Fruit fly (Drosophila melanogaster) whole organism, embryonic: Measurements from ENCODE around the gene CG1840.

Experiments used
- Atf-2 ChIP-seq: fragments of 200-800 bp; sonication (Bioruptor generic); optimal IDR thresholded peaks from 2 replicates; lab custom pipeline; 2016; ENCODE audit warnings: missing biosample characterization, missing genetic modification characterization
- CG10209 ChIP-seq: fragments of 200-800 bp; sonication (Bioruptor generic); optimal IDR thresholded peaks from 3 replicates; lab custom pipeline; 2017; ENCODE audit warnings: missing biosample characterization, mild to moderate bottlenecking, missing genetic modification characterization, missing genetic modification reagents
- CG10267 ChIP-seq: fragments of 200-800 bp; sonication (Bioruptor generic); optimal IDR thresholded peaks from 2 replicates; lab custom pipeline; 2018; ENCODE audit warnings: missing biosample characterization, mild to moderate bottlenecking, missing genetic modification characterization, moderate library complexity
- CG10543 ChIP-seq: fragments of 200-800 bp; sonication (Bioruptor generic); optimal IDR thresholded peaks from 3 replicates; lab custom pipeline; 2017; ENCODE audit warnings: missing biosample characterization, mild to moderate bottlenecking, missing genetic modification characterization, moderate library complexity
- CG12391 ChIP-seq: fragments of 200-800 bp; sonication (Bioruptor generic); optimal IDR thresholded peaks from 3 replicates; lab custom pipeline; 2018; ENCODE audit warnings: missing biosample characterization, mild to moderate bottlenecking, missing genetic modification characterization, moderate library complexity
- CG12659 ChIP-seq: fragments of 200-800 bp; sonication (Bioruptor generic); optimal IDR thresholded peaks from 3 replicates; lab custom pipeline; 2017; ENCODE audit warnings: mild to moderate bottlenecking, missing biosample characterization, missing genetic modification reagents, missing genetic modification characterization
- CG12769 ChIP-seq: fragments of 200-800 bp; sonication (Bioruptor generic); optimal IDR thresholded peaks from 2 replicates; lab custom pipeline; 2019; ENCODE audit warnings: missing biosample characterization, mild to moderate bottlenecking, missing genetic modification characterization, moderate library complexity
- CG13296 ChIP-seq: fragments of 200-800 bp; sonication (Bioruptor generic); optimal IDR thresholded peaks from 3 replicates; lab custom pipeline; 2018; ENCODE audit warnings: missing biosample characterization, mild to moderate bottlenecking, missing genetic modification characterization
- CG14014 ChIP-seq: fragments of 200-800 bp; sonication (Bioruptor generic); IDR thresholded peaks from 2 replicates; pipeline ENCODE4 v1.3.6; 2022; ENCODE audit warnings: missing biosample characterization, missing genetic modification characterization
- CG14710 ChIP-seq: fragments of 200-800 bp; sonication (Bioruptor generic); optimal IDR thresholded peaks from 3 replicates; lab custom pipeline; 2019; ENCODE audit warnings: missing biosample characterization, mild to moderate bottlenecking, missing genetic modification characterization, moderate library complexity
- CG15269 ChIP-seq: fragments of 200-800 bp; sonication (Bioruptor generic); optimal IDR thresholded peaks from 2 replicates; lab custom pipeline; 2018; ENCODE audit warnings: missing biosample characterization, mild to moderate bottlenecking, missing genetic modification characterization, moderate library complexity
- CG15696 ChIP-seq: fragments of 200-800 bp; sonication (Bioruptor generic); optimal IDR thresholded peaks from 2 replicates; lab custom pipeline; 2019; ENCODE audit warnings: missing biosample characterization, mild to moderate bottlenecking, missing genetic modification characterization, moderate library complexity
- CG2129 ChIP-seq: fragments of 200-800 bp; sonication (Bioruptor generic); IDR thresholded peaks from 2 replicates; pipeline ENCODE4 v1.3.6; 2022; ENCODE audit warnings: missing biosample characterization, missing genetic modification characterization; ENCODE audit not compliant: partially characterized antibody
- CG30020 ChIP-seq: fragments of 200-800 bp; optimal IDR thresholded peaks from 2 replicates; lab custom pipeline; 2019; ENCODE audit warnings: missing biosample characterization, mild to moderate bottlenecking, missing genetic modification characterization, moderate library complexity
- CG3281 ChIP-seq: fragments of 200-800 bp; sonication (Bioruptor generic); optimal IDR thresholded peaks from 3 replicates; lab custom pipeline; 2017; ENCODE audit warnings: missing biosample characterization, mild to moderate bottlenecking, missing genetic modification characterization
- CG7357 ChIP-seq: fragments of 200-800 bp; sonication (Bioruptor generic); IDR thresholded peaks from 3 replicates; pipeline ENCODE4 v1.3.6; 2022; ENCODE audit warnings: missing biosample characterization, missing genetic modification characterization
- CG7839 ChIP-seq: fragments of 200-800 bp; sonication (Bioruptor generic); optimal IDR thresholded peaks from 3 replicates; lab custom pipeline; 2018; ENCODE audit warnings: missing biosample characterization, mild to moderate bottlenecking, missing genetic modification characterization, moderate library complexity
- CG7963 ChIP-seq: fragments of 200-800 bp; sonication (Bioruptor generic); IDR thresholded peaks from 3 replicates; pipeline ENCODE4 v1.3.6; 2022; ENCODE audit warnings: missing biosample characterization, missing genetic modification characterization; ENCODE audit not compliant: partially characterized antibody
- CG7987 ChIP-seq: fragments of 200-800 bp; sonication (Bioruptor generic); optimal IDR thresholded peaks from 2 replicates; lab custom pipeline; 2018; ENCODE audit warnings: missing biosample characterization, mild to moderate bottlenecking, missing genetic modification characterization, moderate library complexity
- CG8290 ChIP-seq, 3 experiments: fragments of 200-800 bp; sonication (Bioruptor generic); optimal IDR thresholded peaks; 2 replicates each; lab custom pipeline; 2016 to 2019; ENCODE audit warnings: missing biosample characterization in 3 of 3, missing genetic modification characterization in 3 of 3, mild to moderate bottlenecking in 2 of 3, moderate library complexity in 1 of 3
- CG9727 ChIP-seq: fragments of 200-800 bp; sonication (Bioruptor generic); optimal IDR thresholded peaks from 3 replicates; lab custom pipeline; 2017; ENCODE audit warnings: missing biosample characterization, mild to moderate bottlenecking, missing genetic modification characterization
- Deaf1 ChIP-seq: fragments of 200-800 bp; optimal IDR thresholded peaks from 3 replicates; lab custom pipeline; 2019; ENCODE audit warnings: missing biosample characterization, mild to moderate bottlenecking, missing genetic modification characterization, moderate library complexity
- Ets65A ChIP-seq: fragments of 200-800 bp; sonication (Bioruptor generic); peaks from one replicate; lab custom pipeline; 2016; ENCODE audit warnings: missing biosample characterization, missing genetic modification characterization
- Hr3 ChIP-seq: fragments of 200-800 bp; sonication (Bioruptor generic); optimal IDR thresholded peaks from 3 replicates; lab custom pipeline; 2016; ENCODE audit warnings: missing biosample characterization, missing genetic modification characterization
- Hsf ChIP-seq: fragments of 200-800 bp; sonication (Bioruptor generic); optimal IDR thresholded peaks from 3 replicates; lab custom pipeline; 2016; ENCODE audit warnings: missing biosample characterization, missing genetic modification characterization
- Poxn ChIP-seq: fragments of 200-800 bp; sonication (Bioruptor generic); IDR thresholded peaks from 2 replicates; pipeline ENCODE4 v1.3.6; 2022; ENCODE audit warnings: missing biosample characterization, missing genetic modification characterization
- Sin3A ChIP-seq: fragments of >200 bp; optimal IDR thresholded peaks from 2 replicates; lab custom pipeline; 2018
- Sry-β ChIP-seq: fragments of 200-800 bp; sonication (Bioruptor generic); optimal IDR thresholded peaks from 2 replicates; lab custom pipeline; 2018; ENCODE audit warnings: missing biosample characterization, mild to moderate bottlenecking, missing genetic modification characterization, moderate library complexity
- YL-1 ChIP-seq: fragments of 200-800 bp; sonication (Bioruptor generic); optimal IDR thresholded peaks from 3 replicates; lab custom pipeline; 2017; ENCODE audit warnings: missing biosample characterization, mild to moderate bottlenecking, missing genetic modification characterization
- bbx ChIP-seq: fragments of 200-800 bp; sonication (Bioruptor generic); IDR thresholded peaks from 2 replicates; pipeline ENCODE4 v1.3.6; 2022; ENCODE audit warnings: missing biosample characterization, missing genetic modification characterization; ENCODE audit not compliant: partially characterized antibody
- ems ChIP-seq: fragments of 200-800 bp; sonication (Bioruptor generic); optimal IDR thresholded peaks from 3 replicates; lab custom pipeline; 2016; ENCODE audit warnings: missing biosample characterization, missing genetic modification characterization
- ewg ChIP-seq: fragments of 200-800 bp; sonication (Bioruptor generic); optimal IDR thresholded peaks from 3 replicates; lab custom pipeline; 2017; ENCODE audit warnings: mild to moderate bottlenecking, missing biosample characterization, missing genetic modification reagents, missing genetic modification characterization
- gfzf ChIP-seq: fragments of 200-800 bp; sonication (Bioruptor generic); optimal IDR thresholded peaks from 2 replicates; lab custom pipeline; 2016; ENCODE audit warnings: missing biosample characterization, mild to moderate bottlenecking, missing genetic modification characterization, moderate library complexity
- hkb ChIP-seq, 2 experiments: fragments of 200-800 bp in 1 of 2; fragments of >200 bp in 1 of 2; sonication (Bioruptor generic) in 1 of 2; IDR thresholded peaks in 1 of 2; optimal IDR thresholded peaks in 1 of 2; 2 replicates each; pipeline versions ENCODE4 v1.3.6 to Lab custom; 2017 to 2022; ENCODE audit warnings: missing biosample characterization in 1 of 2, missing genetic modification characterization in 1 of 2
- insv ChIP-seq, 2 experiments: fragments of 200-800 bp; sonication (Bioruptor generic); optimal IDR thresholded peaks; 3 replicates each; lab custom pipeline; 2016 to 2018; ENCODE audit warnings: missing biosample characterization in 2 of 2, missing genetic modification characterization in 2 of 2
- inv ChIP-seq: fragments of 200-800 bp; sonication (Bioruptor generic); IDR thresholded peaks from 2 replicates; pipeline ENCODE4 v1.3.6; 2022; ENCODE audit warnings: missing biosample characterization, missing genetic modification characterization; ENCODE audit not compliant: partially characterized antibody
- kni ChIP-seq: fragments of 200-800 bp; sonication (Bioruptor generic); optimal IDR thresholded peaks from 3 replicates; lab custom pipeline; 2017; ENCODE audit warnings: mild to moderate bottlenecking, missing biosample characterization, missing genetic modification reagents, missing genetic modification characterization
- lab ChIP-seq: fragments of 200-800 bp; sonication (Bioruptor generic); optimal IDR thresholded peaks from 3 replicates; lab custom pipeline; 2017; ENCODE audit warnings: missing biosample characterization, missing genetic modification characterization, mild to moderate bottlenecking, moderate library complexity, missing genetic modification reagents
- nerfin-1 ChIP-seq: fragments of 200-800 bp; sonication (Bioruptor generic); optimal IDR thresholded peaks from 3 replicates; lab custom pipeline; 2019; ENCODE audit warnings: missing biosample characterization, mild to moderate bottlenecking, missing genetic modification characterization, moderate library complexity
- oc ChIP-seq: fragments of 200-800 bp; sonication (Bioruptor generic); optimal IDR thresholded peaks from 2 replicates; lab custom pipeline; 2018; ENCODE audit warnings: missing biosample characterization, mild to moderate bottlenecking, missing genetic modification characterization, moderate library complexity
- ranshi ChIP-seq: fragments of 200-800 bp; sonication (Bioruptor generic); IDR thresholded peaks from 2 replicates; pipeline ENCODE4 v1.3.6; 2022; ENCODE audit warnings: missing biosample characterization, missing genetic modification characterization
- row ChIP-seq: fragments of 200-800 bp; sonication (Bioruptor generic); IDR thresholded peaks from 3 replicates; pipeline ENCODE4 v1.3.6; 2022; ENCODE audit warnings: missing biosample characterization, missing genetic modification characterization
- sim ChIP-seq: fragments of 200-800 bp; sonication (Bioruptor generic); IDR thresholded peaks from 2 replicates; pipeline ENCODE4 v1.3.6; 2022; ENCODE audit warnings: missing biosample characterization, missing genetic modification characterization
- sug ChIP-seq: fragments of 200-800 bp; optimal IDR thresholded peaks from 2 replicates; lab custom pipeline; 2019; ENCODE audit warnings: missing biosample characterization, mild to moderate bottlenecking, missing genetic modification characterization, moderate library complexity
- z ChIP-seq: fragments of 200-800 bp; sonication (Bioruptor generic); IDR thresholded peaks from 3 replicates; pipeline ENCODE4 v1.3.6; 2022; ENCODE audit warnings: missing biosample characterization, missing genetic modification characterization
- zen ChIP-seq: fragments of 200-800 bp; sonication (Bioruptor generic); optimal IDR thresholded peaks from 3 replicates; lab custom pipeline; 2018; ENCODE audit warnings: missing biosample characterization, mild to moderate bottlenecking, missing genetic modification characterization, moderate library complexity
- zfh1 ChIP-seq: fragments of 200-800 bp; sonication (Bioruptor generic); IDR thresholded peaks from 3 replicates; pipeline ENCODE4 v1.3.6; 2022; ENCODE audit warnings: missing biosample characterization, missing genetic modification characterization

The CG1840 gene

dm6 chrX:11854758-11855465 is 33.2 kb upstream of the CG1840 start, which contains the start of the genes CG10347 and ATP7 (continued):
- TF ChIP-seq lab (GFP tag; lab: Kevin White, UChicago) (peak; percentile 40), CG7357 (GFP tag; lab: Robert Waterston, UW) (no peak), Ets65A (GFP tag; lab: Kevin White, UChicago) (peak; percentile 80), CG9727 (GFP tag; lab: Kevin White, UChicago) (peak; percentile 9), sug (tag; lab: Kevin White, UChicago) (peak; percentile 49), nerfin-1 (peak; percentile 11), CG10209 (GFP tag; lab: Kevin White, UChicago) (no peak), sim (GFP tag; lab: Robert Waterston, UW) (no peak), gfzf (GFP tag; lab: Kevin White, UChicago) (peak; percentile 5), ranshi (GFP tag; lab: Robert Waterston, UW) (no peak), CG30020 (tag; lab: Kevin White, UChicago) (peak; percentile 42), zfh1 (GFP tag; lab: Robert Waterston, UW) (no peak), oc (tag; lab: Kevin White, UChicago) (no peak), CG10543 (peak; percentile 33), CG15696 (tag; lab: Kevin White, UChicago) (peak; percentile 1), CG7963 (GFP tag; lab: Robert Waterston, UW) (peak; percentile 75), Atf-2 (GFP tag; lab: Kevin White, UChicago) (no peak), Hr3 (peak; percentile 17), row (GFP tag; lab: Robert Waterston, UW) (peak; percentile 66), insv (GFP tag; optimal IDR thresholded peaks at IDR 0.05; lab: Kevin White, UChicago) (peak in 1 of 2 experiments; percentile 8), CG2129 (peak; percentile 87), z (GFP tag; lab: Robert Waterston, UW) (no peak), CG12659 (GFP tag; lab: Kevin White, UChicago) (peak; percentile 59), CG12769 (peak; percentile 5), CG10267 (tag; lab: Kevin White, UChicago) (peak; percentile 70), CG7987 (no peak), ewg (GFP tag; lab: Kevin White, UChicago) (peak; percentile 15), CG8290 (GFP tag; optimal IDR thresholded peaks at IDR 0.05; lab: Kevin White, UChicago) (no peak), CG8290 (tag; optimal IDR thresholded peaks at IDR 0.05; lab: Kevin White, UChicago) (peak in 1 of 2 experiments; percentile 35), Poxn (GFP tag; lab: Robert Waterston, UW) (no peak), Deaf1 (tag; lab: Kevin White, UChicago) (peak; percentile 7), Sin3A (peak; percentile 72), Sry-β (GFP tag; lab: Kevin White, UChicago) (peak; percentile 19), CG7839 (tag; lab: Kevin White, UChicago) (peak; percentile 26), CG15269 (peak; percentile 22), hkb (optimal IDR thresholded peaks at IDR 0.05; lab: Kevin White, UChicago) (peak; percentile 98), hkb (GFP tag; IDR thresholded peaks at IDR 0.05; lab: Robert Waterston, UW) (no peak), bbx (GFP tag; lab: Robert Waterston, UW) (peak; percentile 84), zen (tag; lab: Kevin White, UChicago) (no peak), CG14710 (peak; percentile 49), kni (GFP tag; lab: Kevin White, UChicago) (no peak), CG13296 (GFP tag; lab: Kevin White, UChicago) (peak; percentile 6), ems (GFP tag; lab: Kevin White, UChicago) (peak; percentile 40), inv (GFP tag; lab: Robert Waterston, UW) (peak; percentile 86), YL-1 (GFP tag; lab: Kevin White, UChicago) (peak; percentile 46), CG12391 (peak; percentile 59), CG3281 (GFP tag; lab: Kevin White, UChicago) (no peak), CG14014 (GFP tag; lab: Robert Waterston, UW) (no peak), Hsf (GFP tag; lab: Kevin White, UChicago) (peak; percentile 39)
